Fruit fly (Drosophila melanogaster) whole organism, embryonic: Measurements from ENCODE around the gene Cp18.

Experiments used
- Antp ChIP-seq: fragments of 200-800 bp; sonication (Bioruptor generic); optimal IDR thresholded peaks from 3 replicates; lab custom pipeline; 2016; ENCODE audit warnings: missing biosample characterization, missing genetic modification characterization
- Atf6 ChIP-seq: fragments of 200-800 bp; sonication (Bioruptor generic); IDR thresholded peaks from 2 replicates; pipeline ENCODE4 v1.3.6; 2022; ENCODE audit warnings: missing biosample characterization, missing genetic modification characterization
- BEAF-32 ChIP-seq: fragments of 200-800 bp; sonication (Bioruptor generic); optimal IDR thresholded peaks from 3 replicates; lab custom pipeline; 2017; ENCODE audit warnings: missing biosample characterization, missing genetic modification characterization, mild to moderate bottlenecking, moderate library complexity, missing genetic modification reagents
- CG10654 ChIP-seq: fragments of 200-800 bp; sonication (Bioruptor generic); optimal IDR thresholded peaks from 2 replicates; lab custom pipeline; 2016; ENCODE audit warnings: missing biosample characterization, missing genetic modification characterization
- CG13894 ChIP-seq: fragments of 200-800 bp; sonication (Bioruptor generic); optimal IDR thresholded peaks from 3 replicates; lab custom pipeline; 2018; ENCODE audit warnings: missing biosample characterization, mild to moderate bottlenecking, missing genetic modification characterization, moderate library complexity
- CG17186 ChIP-seq: fragments of 200-800 bp; sonication (Bioruptor generic); optimal IDR thresholded peaks from 3 replicates; lab custom pipeline; 2017; ENCODE audit warnings: missing biosample characterization, missing genetic modification reagents, missing genetic modification characterization
- CG17385 ChIP-seq: fragments of 200-800 bp; sonication (Bioruptor generic); optimal IDR thresholded peaks from 3 replicates; lab custom pipeline; 2018; ENCODE audit warnings: missing biosample characterization, mild to moderate bottlenecking, missing genetic modification characterization
- CG17568 ChIP-seq: fragments of 200-800 bp; sonication (Bioruptor generic); optimal IDR thresholded peaks from 2 replicates; lab custom pipeline; 2018; ENCODE audit warnings: missing biosample characterization, mild to moderate bottlenecking, missing genetic modification characterization, moderate library complexity
- CG1832 ChIP-seq: fragments of 200-800 bp; sonication (Bioruptor generic); optimal IDR thresholded peaks from 2 replicates; lab custom pipeline; 2017; ENCODE audit warnings: missing biosample characterization, mild to moderate bottlenecking, missing genetic modification characterization, inconsistent platforms
- CG18619 ChIP-seq: fragments of 200-800 bp; sonication (Bioruptor generic); optimal IDR thresholded peaks from 3 replicates; lab custom pipeline; 2017; ENCODE audit warnings: missing biosample characterization, mild to moderate bottlenecking, missing genetic modification characterization
- CG2120 ChIP-seq: fragments of 200-800 bp; sonication (Bioruptor generic); optimal IDR thresholded peaks from 3 replicates; lab custom pipeline; 2016; ENCODE audit warnings: missing biosample characterization, missing genetic modification characterization
- CG30431 ChIP-seq: fragments of 200-800 bp; sonication (Bioruptor generic); optimal IDR thresholded peaks from 2 replicates; lab custom pipeline; 2017; ENCODE audit warnings: missing biosample characterization, missing genetic modification characterization
- CG3065 ChIP-seq: fragments of 200-800 bp; sonication (Bioruptor generic); optimal IDR thresholded peaks from 2 replicates; lab custom pipeline; 2016; ENCODE audit warnings: missing biosample characterization, missing genetic modification characterization
- CG31365 ChIP-seq: fragments of 200-800 bp; sonication (Bioruptor generic); optimal IDR thresholded peaks from 2 replicates; lab custom pipeline; 2018; ENCODE audit warnings: missing biosample characterization, mild to moderate bottlenecking, missing genetic modification characterization
- CG34376 ChIP-seq: fragments of 200-800 bp; sonication (Bioruptor generic); optimal IDR thresholded peaks from 2 replicates; lab custom pipeline; 2018; ENCODE audit warnings: missing biosample characterization, mild to moderate bottlenecking, missing genetic modification characterization
- CG4282 ChIP-seq: fragments of 200-800 bp; sonication (Bioruptor generic); optimal IDR thresholded peaks from 2 replicates; lab custom pipeline; 2016; ENCODE audit warnings: missing biosample characterization, missing genetic modification characterization
- CG4328 ChIP-seq: fragments of 200-800 bp; sonication (Bioruptor generic); optimal IDR thresholded peaks from 3 replicates; lab custom pipeline; 2017; ENCODE audit warnings: missing biosample characterization, missing genetic modification reagents, missing genetic modification characterization
- CG4404 ChIP-seq: fragments of 200-800 bp; sonication (Bioruptor generic); IDR thresholded peaks from 2 replicates; pipeline ENCODE4 v1.3.6; 2022; ENCODE audit warnings: missing biosample characterization, missing genetic modification characterization
- CG4854 ChIP-seq: fragments of 200-800 bp; sonication (Bioruptor generic); optimal IDR thresholded peaks from 2 replicates; lab custom pipeline; 2016; ENCODE audit warnings: missing biosample characterization, missing genetic modification characterization, inconsistent platforms
- CG6854 ChIP-seq: fragments of 200-800 bp; sonication (Bioruptor generic); optimal IDR thresholded peaks from 3 replicates; lab custom pipeline; 2017; ENCODE audit warnings: missing biosample characterization, mild to moderate bottlenecking, missing genetic modification characterization
- CG7963 ChIP-seq: fragments of 200-800 bp; sonication (Bioruptor generic); IDR thresholded peaks from 3 replicates; pipeline ENCODE4 v1.3.6; 2022; ENCODE audit warnings: missing biosample characterization, missing genetic modification characterization; ENCODE audit not compliant: partially characterized antibody
- Chrac-16 ChIP-seq: fragments of 200-800 bp; sonication (Bioruptor generic); optimal IDR thresholded peaks from 3 replicates; lab custom pipeline; 2016; ENCODE audit warnings: missing biosample characterization, missing genetic modification characterization
- Dip3 ChIP-seq: fragments of 200-800 bp; sonication (Bioruptor generic); optimal IDR thresholded peaks from 3 replicates; lab custom pipeline; 2016; ENCODE audit warnings: missing biosample characterization, missing genetic modification characterization
- Fer2 ChIP-seq: fragments of 200-800 bp; sonication (Bioruptor generic); optimal IDR thresholded peaks from 2 replicates; lab custom pipeline; 2018; ENCODE audit warnings: missing biosample characterization, mild to moderate bottlenecking, missing genetic modification characterization, moderate library complexity
- HLH3B ChIP-seq: fragments of 200-800 bp; sonication (Bioruptor generic); IDR thresholded peaks from 2 replicates; pipeline ENCODE4 v1.3.6; 2022; ENCODE audit warnings: missing biosample characterization, missing genetic modification characterization
- Hmx ChIP-seq: fragments of 200-800 bp; sonication (Bioruptor generic); optimal IDR thresholded peaks from 2 replicates; lab custom pipeline; 2016; ENCODE audit warnings: missing biosample characterization, missing genetic modification characterization
- Hr51 ChIP-seq, 2 experiments: fragments of 200-800 bp; sonication (Bioruptor generic); optimal IDR thresholded peaks; 2 replicates in 1 of 2; 3 replicates in 1 of 2; lab custom pipeline; 2016 to 2018; ENCODE audit warnings: missing biosample characterization in 2 of 2, missing genetic modification characterization in 2 of 2, mild to moderate bottlenecking in 1 of 2, moderate library complexity in 1 of 2
- Lpt ChIP-seq: fragments of >200 bp; optimal IDR thresholded peaks from 2 replicates; lab custom pipeline; 2018; ENCODE audit warnings: missing biosample characterization, missing genetic modification characterization
- MBD-R2 ChIP-seq: fragments of 200-800 bp; sonication (Bioruptor generic); IDR thresholded peaks from 2 replicates; pipeline ENCODE4 v1.3.6; 2022; ENCODE audit warnings: missing biosample characterization, missing genetic modification characterization
- MESR4 ChIP-seq: fragments of 200-800 bp; sonication (Bioruptor generic); optimal IDR thresholded peaks from 2 replicates; lab custom pipeline; 2018; ENCODE audit warnings: missing biosample characterization, mild to moderate bottlenecking, missing genetic modification characterization, moderate library complexity
- Poxn ChIP-seq: fragments of 200-800 bp; sonication (Bioruptor generic); IDR thresholded peaks from 2 replicates; pipeline ENCODE4 v1.3.6; 2022; ENCODE audit warnings: missing biosample characterization, missing genetic modification characterization
- Rfx ChIP-seq: fragments of 200-800 bp; sonication (Bioruptor generic); IDR thresholded peaks from 2 replicates; pipeline ENCODE4 v1.3.6; 2022; ENCODE audit warnings: missing biosample characterization, missing genetic modification characterization
- bab2 ChIP-seq: fragments of 200-800 bp; sonication (Bioruptor generic); optimal IDR thresholded peaks from 2 replicates; lab custom pipeline; 2016; ENCODE audit warnings: missing biosample characterization, missing genetic modification characterization
- cg ChIP-seq: fragments of 200-800 bp; sonication (Bioruptor generic); optimal IDR thresholded peaks from 3 replicates; lab custom pipeline; 2019; ENCODE audit warnings: missing biosample characterization, mild to moderate bottlenecking, missing genetic modification characterization, moderate library complexity
- danr ChIP-seq: fragments of 200-800 bp; sonication (Bioruptor generic); IDR thresholded peaks from 2 replicates; pipeline ENCODE4 v1.3.6; 2022; ENCODE audit warnings: missing biosample characterization, missing genetic modification characterization
- exex ChIP-seq: fragments of 200-800 bp; sonication (Bioruptor generic); optimal IDR thresholded peaks from 4 replicates; lab custom pipeline; 2018; ENCODE audit warnings: missing biosample characterization, mild to moderate bottlenecking, missing genetic modification characterization, moderate library complexity
- gsb ChIP-seq: fragments of 200-800 bp; sonication (Bioruptor generic); IDR thresholded peaks from 2 replicates; pipeline ENCODE4 v1.3.6; 2022; ENCODE audit warnings: missing biosample characterization, missing genetic modification characterization
- hth ChIP-seq: fragments of >200 bp; optimal IDR thresholded peaks from 2 replicates; lab custom pipeline; 2017; ENCODE audit warnings: inconsistent platforms
- insv ChIP-seq, 2 experiments: fragments of 200-800 bp; sonication (Bioruptor generic); optimal IDR thresholded peaks; 3 replicates each; lab custom pipeline; 2016 to 2018; ENCODE audit warnings: missing biosample characterization in 2 of 2, missing genetic modification characterization in 2 of 2
- jigr1 ChIP-seq: fragments of 200-800 bp; sonication (Bioruptor generic); IDR thresholded peaks from 3 replicates; pipeline ENCODE4 v1.3.6; 2022; ENCODE audit warnings: missing biosample characterization, missing genetic modification characterization
- ken ChIP-seq: fragments of 200-800 bp; sonication (Bioruptor generic); IDR thresholded peaks from 3 replicates; pipeline ENCODE4 v1.3.6; 2022; ENCODE audit warnings: missing biosample characterization, missing genetic modification characterization
- p53 ChIP-seq: fragments of 200-800 bp; sonication (Bioruptor generic); optimal IDR thresholded peaks from 2 replicates; lab custom pipeline; 2016; ENCODE audit warnings: missing biosample characterization, missing genetic modification characterization
- repo ChIP-seq: fragments of 200-800 bp; sonication (Bioruptor generic); optimal IDR thresholded peaks from 2 replicates; lab custom pipeline; 2016; ENCODE audit warnings: missing biosample characterization, missing genetic modification characterization
- row ChIP-seq: fragments of 200-800 bp; sonication (Bioruptor generic); IDR thresholded peaks from 3 replicates; pipeline ENCODE4 v1.3.6; 2022; ENCODE audit warnings: missing biosample characterization, missing genetic modification characterization
- sens ChIP-seq: fragments of 200-800 bp; sonication (Bioruptor generic); peaks from one replicate; lab custom pipeline; 2016; ENCODE audit warnings: missing biosample characterization, missing genetic modification characterization
- sisA ChIP-seq: fragments of 200-800 bp; sonication (Bioruptor generic); IDR thresholded peaks from 2 replicates; pipeline ENCODE4 v1.3.6; 2022; ENCODE audit warnings: missing biosample characterization, missing genetic modification characterization
- tgo ChIP-seq: fragments of 200-800 bp; sonication (Bioruptor generic); IDR thresholded peaks from 3 replicates; pipeline ENCODE4 v1.3.6; 2022; ENCODE audit warnings: missing biosample characterization, missing genetic modification characterization
- twi ChIP-seq: fragments of 200-800 bp; optimal IDR thresholded peaks from 2 replicates; lab custom pipeline; 2019; ENCODE audit warnings: missing biosample characterization, mild to moderate bottlenecking, missing genetic modification characterization, moderate library complexity
- usp ChIP-seq: fragments of >200 bp; optimal IDR thresholded peaks from 2 replicates; lab custom pipeline; 2017; ENCODE audit warnings: missing biosample characterization, missing genetic modification characterization
- vnd ChIP-seq: fragments of 200-800 bp; sonication (Bioruptor generic); IDR thresholded peaks from 3 replicates; pipeline ENCODE4 v1.3.6; 2022; ENCODE audit warnings: missing biosample characterization, missing genetic modification characterization; ENCODE audit not compliant: partially characterized antibody
- zfh1 ChIP-seq: fragments of 200-800 bp; sonication (Bioruptor generic); IDR thresholded peaks from 3 replicates; pipeline ENCODE4 v1.3.6; 2022; ENCODE audit warnings: missing biosample characterization, missing genetic modification characterization

Gene Cp18

DNA sequence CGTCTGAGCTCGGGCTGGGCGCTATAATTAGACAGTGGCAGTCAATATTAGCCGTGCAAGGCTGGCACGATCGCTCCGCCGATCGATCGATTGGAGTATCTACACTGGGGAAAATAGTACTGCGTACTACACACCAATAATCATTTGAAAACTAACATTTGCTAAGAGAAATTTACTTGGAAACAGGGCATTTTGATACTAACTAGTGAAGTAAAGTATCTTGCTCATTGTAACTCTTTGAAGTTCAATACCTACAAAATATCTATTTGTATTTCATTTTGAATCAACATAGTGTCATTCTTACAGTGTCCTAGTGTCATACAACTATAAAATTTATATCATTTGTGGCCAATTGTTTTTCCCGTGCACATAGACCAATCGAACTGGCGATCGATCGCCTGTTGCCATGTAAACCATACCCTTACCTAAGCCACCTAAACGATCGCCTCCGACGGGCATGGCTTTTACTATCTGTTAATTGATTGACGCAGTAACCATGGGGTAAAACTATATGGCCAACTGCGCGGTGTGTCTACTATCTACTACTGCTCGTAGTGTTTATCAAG is 25.9 kb upstream of the Cp18 start (continued):
- TF ChIP-seq insv (GFP tag; optimal IDR thresholded peaks at IDR 0.05; lab: Kevin White, UChicago) (no peak), HLH3B (GFP tag; lab: Robert Waterston, UW) (peak; percentile 62), twi (tag; lab: Kevin White, UChicago) (peak; percentile 37), bab2 (peak; percentile 82), sens (GFP tag; lab: Kevin White, UChicago) (peak; percentile 96), Rfx (GFP tag; lab: Robert Waterston, UW) (peak; percentile 84), CG4404 (GFP tag; lab: Robert Waterston, UW) (peak; percentile 25; the same call in 1 of the 2 replicates), cg (no peak), CG17186 (GFP tag; lab: Kevin White, UChicago) (peak; percentile 6), CG1832 (GFP tag; lab: Kevin White, UChicago) (no peak), CG4328 (GFP tag; lab: Kevin White, UChicago) (peak; percentile 16), Atf6 (GFP tag; lab: Robert Waterston, UW) (peak; percentile 83), Chrac-16 (GFP tag; lab: Kevin White, UChicago) (peak; percentile 80), CG13894 (tag; lab: Kevin White, UChicago) (no peak), CG6854 (GFP tag; lab: Kevin White, UChicago) (peak; percentile 43), CG4854 (GFP tag; lab: Kevin White, UChicago) (peak; percentile 74), usp (GFP tag; lab: Kevin White, UChicago) (no peak), BEAF-32 (no peak), CG31365 (tag; lab: Kevin White, UChicago) (peak; percentile 38), MBD-R2 (peak; percentile 55), ken (GFP tag; lab: Robert Waterston, UW) (peak; percentile 60; the same call in 1 of the 3 replicates), CG17568 (peak; percentile 52), jigr1 (GFP tag; lab: Robert Waterston, UW) (peak; percentile 74; the same call in 1 of the 3 replicates), repo (GFP tag; lab: Kevin White, UChicago) (peak; percentile 16), CG7963 (GFP tag; lab: Robert Waterston, UW) (no peak), sisA (GFP tag; lab: Robert Waterston, UW) (peak; percentile 74), CG3065 (no peak), Poxn (0 out of 2 replicates have a peak, but pooled peaks have one; percentile 39), Fer2 (tag; lab: Kevin White, UChicago) (peak; percentile 9), CG30431 (GFP tag; lab: Kevin White, UChicago) (peak; percentile 50), zfh1 (GFP tag; lab: Robert Waterston, UW) (peak; percentile 68; the same call in 2 of the 3 replicates), Hmx (peak; percentile 75), Antp (GFP tag; lab: Kevin White, UChicago) (peak; percentile 71), CG10654 (GFP tag; lab: Kevin White, UChicago) (peak; percentile 69), exex (tag; lab: Kevin White, UChicago) (peak; percentile 77), Lpt (GFP tag; lab: Kevin White, UChicago) (no peak), Dip3 (GFP tag; lab: Kevin White, UChicago) (peak; percentile 74), tgo (peak; percentile 86), hth (lab: Kevin White, UChicago) (no peak), p53 (GFP tag; lab: Kevin White, UChicago) (peak; percentile 61), CG18619 (peak; percentile 80), CG34376 (GFP tag; lab: Kevin White, UChicago) (no peak), gsb (GFP tag; lab: Robert Waterston, UW) (peak; percentile 48; the same call in 1 of the 2 replicates), CG17385 (GFP tag; lab: Kevin White, UChicago) (peak; percentile 81), MESR4 (GFP tag; lab: Kevin White, UChicago) (peak; percentile 4), CG4282 (GFP tag; lab: Kevin White, UChicago) (no peak), CG2120 (GFP tag; lab: Kevin White, UChicago) (peak; percentile 93), row (peak; percentile 95), vnd (GFP tag; lab: Robert Waterston, UW) (no peak), danr (GFP tag; lab: Robert Waterston, UW) (peak; percentile 61), Hr51 (GFP tag; optimal IDR thresholded peaks at IDR 0.05; lab: Kevin White, UChicago) (peak; percentile 73 to 89)
